Worm (Caenorhabditis elegans) whole organism, young adult: ENCODE measurements around the gene cpg-24.

Experiments used
- C06A6.2 ChIP-seq: fragments of 200-800 bp; sonication (Bioruptor generic); conservative IDR thresholded peaks from 2 replicates; pipeline ENCODE4 v1.3.6; 2022; ENCODE audit warnings: missing genetic modification characterization, missing compliant biosample characterization
- D2030.7 ChIP-seq: fragments of 200-800 bp; sonication (Bioruptor generic); IDR thresholded peaks from 2 replicates; pipeline ENCODE4 v1.3.6; 2022; ENCODE audit warnings: missing genetic modification reagents, missing genetic modification characterization, missing compliant biosample characterization
- F33H1.4 ChIP-seq: fragments of 200-800 bp; sonication (Bioruptor generic); IDR thresholded peaks from 2 replicates; pipeline ENCODE4 v1.3.6; 2022; ENCODE audit warnings: missing genetic modification reagents, missing genetic modification characterization, missing compliant biosample characterization
- F57C9.4 ChIP-seq: sonication (generic microtip); optimal IDR thresholded peaks from 2 replicates; lab custom pipeline; 2017; ENCODE audit warnings: mild to moderate bottlenecking, missing genetic modification characterization, missing compliant biosample characterization
- akir-1 ChIP-seq: fragments of 200-800 bp; sonication (Bioruptor generic); optimal IDR thresholded peaks from 2 replicates; lab custom pipeline; 2018; ENCODE audit warnings: mild to moderate bottlenecking, missing genetic modification characterization, moderate library complexity, missing compliant biosample characterization
- attf-5 ChIP-seq: fragments of 200-800 bp; sonication (Bioruptor generic); optimal IDR thresholded peaks from 2 replicates; lab custom pipeline; 2018; ENCODE audit warnings: mild to moderate bottlenecking, missing genetic modification characterization, missing compliant biosample characterization
- ceh-91 ChIP-seq: fragments of 200-800 bp; sonication (Bioruptor generic); IDR thresholded peaks from 2 replicates; pipeline ENCODE4 v1.3.6; 2022; ENCODE audit warnings: missing genetic modification reagents, missing genetic modification characterization, missing compliant biosample characterization
- die-1 ChIP-seq: sonication (generic microtip); optimal IDR thresholded peaks from 2 replicates; lab custom pipeline; 2016; ENCODE audit warnings: missing genotype, mild to moderate bottlenecking, missing genetic modification characterization, missing compliant biosample characterization
- dox-1 ChIP-seq: fragments of 200-800 bp; sonication (Bioruptor generic); IDR thresholded peaks from 2 replicates; pipeline ENCODE4 v1.3.6; 2022; ENCODE audit warnings: missing genetic modification reagents, missing genetic modification characterization, missing compliant biosample characterization
- ekl-4 ChIP-seq: fragments of 200-800 bp; sonication (Bioruptor generic); IDR thresholded peaks from 2 replicates; pipeline ENCODE4 v1.3.6; 2022; ENCODE audit warnings: missing genetic modification reagents, missing genetic modification characterization, missing compliant biosample characterization
- hlh-26 ChIP-seq: fragments of 200-800 bp; sonication (Bioruptor generic); conservative IDR thresholded peaks from 2 replicates; pipeline ENCODE4 v1.3.6; 2022; ENCODE audit warnings: missing genetic modification reagents, missing genetic modification characterization, missing compliant biosample characterization
- madf-10 ChIP-seq: sonication (generic microtip); optimal IDR thresholded peaks from 2 replicates; lab custom pipeline; 2016; ENCODE audit warnings: mild to moderate bottlenecking, missing genetic modification characterization, missing compliant biosample characterization
- mxl-1 ChIP-seq: sonication (generic microtip); optimal IDR thresholded peaks from 2 replicates; lab custom pipeline; 2016; ENCODE audit warnings: missing genetic modification characterization, missing compliant biosample characterization
- nhr-120 ChIP-seq: fragments of 200-800 bp; sonication (Bioruptor generic); IDR thresholded peaks from 2 replicates; pipeline ENCODE4 v1.3.6; 2022; ENCODE audit warnings: missing genetic modification characterization, missing compliant biosample characterization
- nhr-90 ChIP-seq: sonication (generic microtip); optimal IDR thresholded peaks from 2 replicates; lab custom pipeline; 2016; ENCODE audit warnings: missing genotype, mild to moderate bottlenecking, missing genetic modification characterization, missing compliant biosample characterization
- repo-1 ChIP-seq: sonication (generic microtip); optimal IDR thresholded peaks from 2 replicates; lab custom pipeline; 2017; ENCODE audit warnings: mild to moderate bottlenecking, missing genetic modification characterization, missing compliant biosample characterization
- snpc-1.1 ChIP-seq: sonication (generic microtip); optimal IDR thresholded peaks from 2 replicates; lab custom pipeline; 2017; ENCODE audit warnings: missing genetic modification characterization, mild to moderate bottlenecking, missing compliant biosample characterization, antibody characterized with exemption, moderate library complexity, missing genotype, missing genetic modification reagents; ENCODE audit not compliant: insufficient read depth
- ztf-18 ChIP-seq: sonication (generic microtip); optimal IDR thresholded peaks from 2 replicates; lab custom pipeline; 2016; ENCODE audit warnings: missing genotype, mild to moderate bottlenecking, missing genetic modification characterization, missing compliant biosample characterization
- ztf-28 ChIP-seq: fragments of 200-800 bp; sonication (Bioruptor generic); IDR thresholded peaks from 2 replicates; pipeline ENCODE4 v1.3.6; 2022; ENCODE audit warnings: missing genetic modification reagents, missing genetic modification characterization, missing compliant biosample characterization
- ztf-6 ChIP-seq: fragments of 200-800 bp; sonication (Bioruptor generic); IDR thresholded peaks from 2 replicates; pipeline ENCODE4 v1.3.6; 2022; ENCODE audit warnings: missing genetic modification reagents, missing genetic modification characterization, missing compliant biosample characterization

Gene cpg-24

DNA sequence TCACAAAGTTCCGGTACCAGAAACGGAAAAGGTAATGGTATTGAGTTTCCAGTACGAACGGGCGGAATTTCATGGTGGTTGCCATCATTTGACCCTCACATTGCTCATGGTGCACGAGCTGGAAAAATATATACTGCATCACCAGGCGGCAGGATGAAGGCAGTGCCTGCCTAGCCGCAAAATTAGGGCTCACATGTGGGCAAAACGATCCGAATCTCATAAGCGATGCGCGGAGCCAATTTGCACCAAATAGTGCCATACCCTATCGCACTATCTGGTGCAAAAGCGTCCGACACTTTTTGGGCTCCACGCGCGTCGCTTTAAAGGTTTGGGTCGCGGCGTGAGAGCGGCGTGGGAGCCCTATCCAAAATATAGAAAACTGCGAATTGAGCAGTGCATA, 47.5 kb downstream of the cpg-24 start:
- TF ChIP-seq C06A6.2 (GFP tag; lab: Robert Waterston, UW) = no peak
- no peak for TF ChIP-seq nhr-120 (GFP tag; lab: Robert Waterston, UW)
- TF ChIP-seq dox-1 = no peak
- TF ChIP-seq die-1 (tag; lab: Kevin White, UChicago) = no peak
- no peak for TF ChIP-seq hlh-26 (GFP tag; lab: Robert Waterston, UW)
- TF ChIP-seq ztf-18 (tag; lab: Kevin White, UChicago) = no peak
- TF ChIP-seq nhr-90 (tag; lab: Kevin White, UChicago) = no peak

DNA sequence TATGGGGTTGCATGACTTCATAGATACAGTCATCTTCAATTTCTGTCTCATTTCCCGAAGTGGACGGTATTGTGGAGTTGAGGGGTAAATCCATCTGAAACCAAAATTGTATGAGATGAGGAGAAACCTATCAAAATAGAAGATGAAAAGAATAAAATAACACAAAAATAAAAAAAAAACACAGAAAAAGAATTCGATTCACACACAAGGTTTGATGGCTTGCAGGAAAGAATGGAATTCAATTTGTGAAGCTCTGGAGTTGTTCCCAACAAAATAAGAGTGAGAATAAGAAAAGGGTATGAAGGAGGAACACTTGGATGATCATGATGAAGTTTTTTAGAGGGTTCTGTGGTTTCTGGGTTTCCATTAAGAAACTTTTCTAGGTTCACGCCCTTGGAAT, 50.3 kb downstream of the cpg-24 start, which contains the start of gene Y41D4B.24:
Gene Y41D4B.24, minus strand, starts transcription at position 101 of the 400 bp plus-strand sequence.
- TF ChIP-seq ekl-4 (GFP tag; lab: Robert Waterston, UW) (no peak), die-1 (tag; lab: Kevin White, UChicago) (no peak), ztf-6 (GFP tag; lab: Robert Waterston, UW) (no peak), F57C9.4 (tag; lab: Kevin White, UChicago) (no peak), snpc-1.1 (tag; lab: Kevin White, UChicago) (no peak), F33H1.4 (GFP tag; lab: Robert Waterston, UW) (no peak), ztf-28 (no peak), D2030.7 (GFP tag; lab: Robert Waterston, UW) (no peak), madf-10 (no peak), mxl-1 (tag; lab: Kevin White, UChicago) (no peak), attf-5 (GFP tag; lab: Kevin White, UChicago) (no peak), nhr-120 (GFP tag; lab: Robert Waterston, UW) (no peak), repo-1 (no peak), ceh-91 (no peak), akir-1 (GFP tag; lab: Kevin White, UChicago) (no peak)
